Worm (Caenorhabditis elegans) whole organism, L1 larva: ENCODE results near the gene osm-10.
A peak's percentile ranks its signal among the peaks of the same experiment; 100 is the strongest.

Source experiments
- C16A3.4 ChIP-seq: fragments of 150-350 bp; optimal IDR thresholded peaks from 2 replicates; lab custom pipeline; 2014; ENCODE audit warnings: missing biosample characterization, missing genetic modification characterization
- C34B4.2 ChIP-seq: sonication (generic microtip); optimal IDR thresholded peaks from 2 replicates; lab custom pipeline; 2017; ENCODE audit warnings: mild to moderate bottlenecking, missing genetic modification characterization, missing compliant biosample characterization
- alr-1 ChIP-seq: fragments of 200-800 bp; sonication (Bioruptor generic); optimal IDR thresholded peaks from 2 replicates; lab custom pipeline; 2018; ENCODE audit warnings: borderline replicate concordance, mild to moderate bottlenecking, missing genetic modification characterization, missing compliant biosample characterization
- ceh-8 ChIP-seq: fragments of 200-800 bp; sonication (Bioruptor generic); optimal IDR thresholded peaks from 2 replicates; lab custom pipeline; 2018; ENCODE audit warnings: mild to moderate bottlenecking, missing genetic modification characterization, moderate library complexity, missing compliant biosample characterization
- ceh-88 ChIP-seq: fragments of 200-800 bp; sonication (Bioruptor generic); IDR thresholded peaks from 2 replicates; pipeline ENCODE4 v1.3.6; 2022; ENCODE audit warnings: missing genetic modification characterization, missing compliant biosample characterization
- ces-1 ChIP-seq: fragments of 150-350 bp; optimal IDR thresholded peaks from 2 replicates; lab custom pipeline; 2014; ENCODE audit warnings: missing biosample characterization, missing genetic modification reagents, missing genetic modification characterization
- dpl-1 ChIP-seq, 3 experiments: fragments of 150-350 bp in 2 of 3; sonication (generic microtip) in 1 of 3; optimal IDR thresholded peaks; 2 replicates each; lab custom pipeline; 2014 to 2017; ENCODE audit warnings: missing biosample characterization in 3 of 3, missing genetic modification characterization in 3 of 3, missing genetic modification reagents in 3 of 3
- dsc-1 ChIP-seq: sonication (generic microtip); optimal IDR thresholded peaks from 2 replicates; lab custom pipeline; 2016; ENCODE audit warnings: mild to moderate bottlenecking, missing genetic modification characterization, missing compliant biosample characterization
- efl-1 ChIP-seq, 4 experiments: fragments of 150-350 bp; optimal IDR thresholded peaks in 3 of 4; peaks in 1 of 4; 1 replicate in 1 of 4; 2 replicates in 3 of 4; lab custom pipeline; 2014; ENCODE audit warnings: missing biosample characterization in 2 of 4, missing genetic modification characterization in 2 of 4, missing genetic modification reagents in 2 of 4
- elt-3 ChIP-seq, 6 experiments: fragments of 150-350 bp in 1 of 6; sonication (generic microtip); optimal IDR thresholded peaks; 2 replicates each; lab custom pipeline; 2017 to 2018; ENCODE audit warnings: missing biosample characterization in 6 of 6, missing genetic modification characterization in 6 of 6, inconsistent platforms in 1 of 6
- fkh-10 ChIP-seq: sonication (generic microtip); optimal IDR thresholded peaks from 2 replicates; lab custom pipeline; 2017; ENCODE audit warnings: missing biosample characterization, missing genetic modification reagents, missing genetic modification characterization
- fkh-4 ChIP-seq: sonication (generic microtip); optimal IDR thresholded peaks from 2 replicates; lab custom pipeline; 2016; ENCODE audit warnings: missing compliant biosample characterization, missing genetic modification characterization, borderline replicate concordance
- hpl-2 ChIP-seq: fragments of 150-350 bp; optimal IDR thresholded peaks from 2 replicates; lab custom pipeline; 2014; ENCODE audit warnings: missing biosample characterization, missing genetic modification reagents, missing genetic modification characterization
- jun-1 ChIP-seq: fragments of 150-350 bp; optimal IDR thresholded peaks from 2 replicates; lab custom pipeline; 2014; ENCODE audit warnings: missing biosample characterization, missing genetic modification reagents, missing genetic modification characterization
- lin-14 ChIP-seq: fragments of 200-800 bp; sonication (Bioruptor generic); optimal IDR thresholded peaks from 2 replicates; lab custom pipeline; 2018; ENCODE audit warnings: mild to moderate bottlenecking, missing genetic modification characterization, moderate library complexity, missing compliant biosample characterization
- lsy-2 ChIP-seq, 2 experiments: fragments of 150-350 bp; optimal IDR thresholded peaks; 2 replicates each; lab custom pipeline; 2014; ENCODE audit warnings: missing biosample characterization in 2 of 2, missing genetic modification characterization in 2 of 2
- mab-9 ChIP-seq: fragments of 200-800 bp; sonication (Bioruptor generic); IDR thresholded peaks from 2 replicates; pipeline ENCODE4 v1.3.6; 2022; ENCODE audit warnings: missing genetic modification reagents, missing genetic modification characterization, missing compliant biosample characterization
- mep-1 ChIP-seq: fragments of 150-350 bp; optimal IDR thresholded peaks from 2 replicates; lab custom pipeline; 2014; ENCODE audit warnings: missing biosample characterization, missing genetic modification characterization
- nhr-19 ChIP-seq: fragments of 200-800 bp; sonication (Bioruptor generic); conservative IDR thresholded peaks from 2 replicates; pipeline ENCODE4 v1.3.6; 2022; ENCODE audit warnings: missing genetic modification characterization, missing compliant biosample characterization
- nhr-20 ChIP-seq: sonication (generic microtip); optimal IDR thresholded peaks from 2 replicates; lab custom pipeline; 2016; ENCODE audit warnings: mild to moderate bottlenecking, missing genetic modification characterization, missing compliant biosample characterization
- nhr-47 ChIP-seq: sonication (generic microtip); optimal IDR thresholded peaks from 2 replicates; lab custom pipeline; 2016; ENCODE audit warnings: mild to moderate bottlenecking, missing genetic modification characterization, moderate library complexity, missing compliant biosample characterization
- nhr-76 ChIP-seq: sonication (generic microtip); optimal IDR thresholded peaks from 2 replicates; lab custom pipeline; 2017; ENCODE audit warnings: missing biosample characterization, missing genetic modification characterization
- nhr-84 ChIP-seq: sonication (generic microtip); optimal IDR thresholded peaks from 2 replicates; lab custom pipeline; 2017; ENCODE audit warnings: missing biosample characterization, missing genetic modification characterization
- pag-3 ChIP-seq: sonication (generic microtip); optimal IDR thresholded peaks from 2 replicates; lab custom pipeline; 2017; ENCODE audit warnings: missing genetic modification characterization, mild to moderate bottlenecking, missing compliant biosample characterization, antibody characterized with exemption, borderline replicate concordance; ENCODE audit not compliant: insufficient read depth
- pqm-1 ChIP-seq: sonication (generic microtip); optimal IDR thresholded peaks from 3 replicates; lab custom pipeline; 2017; ENCODE audit warnings: missing biosample characterization, missing genetic modification characterization
- rnt-1 ChIP-seq: sonication (generic microtip); optimal IDR thresholded peaks from 2 replicates; lab custom pipeline; 2016; ENCODE audit warnings: mild to moderate bottlenecking, missing genetic modification characterization, moderate library complexity, missing compliant biosample characterization
- skn-1 ChIP-seq: fragments of 150-350 bp; optimal IDR thresholded peaks from 2 replicates; lab custom pipeline; 2014; ENCODE audit warnings: missing biosample characterization, missing genetic modification characterization
- sptf-1 ChIP-seq: fragments of 150-350 bp; optimal IDR thresholded peaks from 2 replicates; lab custom pipeline; 2014; ENCODE audit warnings: missing biosample characterization, missing genetic modification characterization
- sup-37 ChIP-seq: fragments of 200-800 bp; sonication (Bioruptor generic); optimal IDR thresholded peaks from 2 replicates; lab custom pipeline; 2018; ENCODE audit warnings: mild to moderate bottlenecking, missing genetic modification characterization, missing compliant biosample characterization
- tlp-1 ChIP-seq: fragments of 150-350 bp; optimal IDR thresholded peaks from 2 replicates; lab custom pipeline; 2014; ENCODE audit warnings: missing biosample characterization, missing genetic modification characterization
- unc-130 ChIP-seq: fragments of 150-350 bp; optimal IDR thresholded peaks from 2 replicates; lab custom pipeline; 2017; ENCODE audit warnings: missing biosample characterization, missing genetic modification characterization, inconsistent platforms
- unc-30 ChIP-seq: sonication (generic microtip); optimal IDR thresholded peaks from 2 replicates; lab custom pipeline; 2017; ENCODE audit warnings: missing biosample characterization, missing genetic modification characterization
- unc-98 ChIP-seq: fragments of 200-800 bp; sonication (Bioruptor generic); IDR thresholded peaks from 2 replicates; pipeline ENCODE4 v1.3.6; 2022; ENCODE audit warnings: missing genetic modification characterization, missing compliant biosample characterization
- vab-15 ChIP-seq: sonication (generic microtip); optimal IDR thresholded peaks from 2 replicates; lab custom pipeline; 2017; ENCODE audit warnings: missing genotype, mild to moderate bottlenecking, missing genetic modification characterization, missing compliant biosample characterization
- ztf-11 ChIP-seq, 2 experiments: sonication (generic microtip); optimal IDR thresholded peaks; 2 replicates each; lab custom pipeline; 2016 to 2017; ENCODE audit warnings: missing genetic modification characterization in 2 of 2, missing biosample characterization in 1 of 2, missing compliant biosample characterization in 1 of 2

Gene osm-10

ce11 chrIII:7241065-7241464 is 2.0 kb upstream of the osm-10 start, which contains the start of gene ztf-31:
TSS of gene ztf-31 (plus strand) at chrIII:7241365.
- TF ChIP-seq dpl-1 (GFP tag; optimal IDR thresholded peaks at IDR 0.05; lab: Kevin White, UChicago): no peak
- no peak for TF ChIP-seq fkh-10 (GFP tag; lab: Kevin White, UChicago)
- no peak for TF ChIP-seq ceh-88 (GFP tag; lab: Robert Waterston, UW)
- TF ChIP-seq fkh-4: no peak
- no peak for TF ChIP-seq mep-1
- no peak for TF ChIP-seq elt-3 (tag; optimal IDR thresholded peaks at IDR 0.05; lab: Kevin White, UChicago)
- no peak for TF ChIP-seq alr-1
- no peak for TF ChIP-seq skn-1 (tag; lab: Kevin White, UChicago)
- TF ChIP-seq ceh-8: no peak

- TF ChIP-seq C34B4.2 (tag; lab: Kevin White, UChicago) (no peak), nhr-47 (tag; lab: Kevin White, UChicago) (peak; percentile 3)
These were observed 3.3 kb downstream of the osm-10 start for ce11 chrIII:7246389-7246788.

ce11 chrIII:7247740-7248139 is 4.7 kb downstream of the osm-10 start, which contains the start of gene zmp-6:
TSS of gene zmp-6 (minus strand) at chrIII:7247840.
- no peak for TF ChIP-seq elt-3 (tag; optimal IDR thresholded peaks at IDR 0.05; lab: Kevin White, UChicago)
- no peak for TF ChIP-seq ceh-8
- no peak for TF ChIP-seq unc-130
- no peak for TF ChIP-seq tlp-1 (tag; lab: Kevin White, UChicago)
- TF ChIP-seq vab-15 (tag; lab: Kevin White, UChicago): no peak
- TF ChIP-seq unc-98 (GFP tag; lab: Robert Waterston, UW): no peak

- no peak for TF ChIP-seq pqm-1 (tag; lab: Kevin White, UChicago)
- TF ChIP-seq mab-9 (GFP tag; lab: Robert Waterston, UW): no peak
- no peak for TF ChIP-seq nhr-47 (tag; lab: Kevin White, UChicago)
- TF ChIP-seq elt-3 (tag; optimal IDR thresholded peaks at IDR 0.05; lab: Kevin White, UChicago): no peak
- TF ChIP-seq jun-1 (tag; lab: Kevin White, UChicago): no peak
- no peak for TF ChIP-seq nhr-84 (tag; lab: Kevin White, UChicago)
- no peak for TF ChIP-seq lsy-2 (tag; optimal IDR thresholded peaks at IDR 0.05; lab: Kevin White, UChicago)
- no peak for TF ChIP-seq unc-98 (GFP tag; lab: Robert Waterston, UW)
- no peak for TF ChIP-seq efl-1 (optimal IDR thresholded peaks at IDR 0.05; lab: Kevin White, UChicago)
- TF ChIP-seq efl-1 (GFP tag; optimal IDR thresholded peaks at IDR 0.05 in 1 of 2; lab: Kevin White, UChicago): no peak
- no peak for TF ChIP-seq nhr-76 (tag; lab: Kevin White, UChicago)
- no peak for TF ChIP-seq sptf-1 (tag; lab: Kevin White, UChicago)
- no peak for TF ChIP-seq skn-1 (tag; lab: Kevin White, UChicago)
- peak; percentile 78 for TF ChIP-seq fkh-10 (GFP tag; lab: Kevin White, UChicago)
- no peak for TF ChIP-seq pag-3 (tag; lab: Kevin White, UChicago)
- no peak for TF ChIP-seq rnt-1 (tag; lab: Kevin White, UChicago)
- TF ChIP-seq nhr-19 (GFP tag; lab: Robert Waterston, UW): no peak
- no peak for TF ChIP-seq sup-37
- no peak for TF ChIP-seq nhr-20 (tag; lab: Kevin White, UChicago)
- no peak for TF ChIP-seq C16A3.4 (tag; lab: Kevin White, UChicago)
- TF ChIP-seq dsc-1 (tag; lab: Kevin White, UChicago): no peak
- peak; percentile 82 for TF ChIP-seq ces-1 (GFP tag; lab: Kevin White, UChicago)
- peak; percentile 72 for TF ChIP-seq lin-14 (GFP tag; lab: Kevin White, UChicago)
- no peak for TF ChIP-seq ztf-11 (tag; optimal IDR thresholded peaks at IDR 0.05; lab: Kevin White, UChicago)
- TF ChIP-seq dpl-1 (GFP tag; optimal IDR thresholded peaks at IDR 0.05; lab: Kevin White, UChicago): no peak
- no peak for TF ChIP-seq hpl-2 (GFP tag; lab: Kevin White, UChicago)
- TF ChIP-seq unc-30 (tag; lab: Kevin White, UChicago): no peak
- TF ChIP-seq, all 84 proteins: peak for 3
These were observed 10.6 kb downstream of the osm-10 start for ce11 chrIII:7253669-7254068.
